Worm (Caenorhabditis elegans): ENCODE results near the gene ZC8.6.

- no peak for TF ChIP-seq dao-5 (tag; optimal IDR thresholded peaks at IDR 0.05)
- TF ChIP-seq him-1 (tag; optimal IDR thresholded peaks at IDR 0.05) = no peak
- no peak for TF ChIP-seq W03F9.2 (tag; optimal IDR thresholded peaks at IDR 0.05)
These were observed 40.1 kb downstream of the ZC8.6 start, which contains the start of gene M03F4.4 for ce11 chrX:4957259-4957658.
